Worm (Caenorhabditis elegans) whole organism, L3 larva: ENCODE results near the gene Y37B11A.3.

Experiments
- ama-1 ChIP-seq: fragments of 150-350 bp; optimal IDR thresholded peaks from 2 replicates; lab custom pipeline; 2018
- ceh-16 ChIP-seq: sonication (generic microtip); optimal IDR thresholded peaks from 2 replicates; lab custom pipeline; 2017; ENCODE audit warnings: missing biosample characterization, missing genetic modification characterization
- egl-27 ChIP-seq: sonication (generic microtip); optimal IDR thresholded peaks from 4 replicates; lab custom pipeline; 2017; ENCODE audit warnings: missing biosample characterization, missing genetic modification reagents, missing genetic modification characterization
- fkh-10 ChIP-seq: sonication (generic microtip); optimal IDR thresholded peaks from 2 replicates; lab custom pipeline; 2017; ENCODE audit warnings: missing biosample characterization, missing genetic modification reagents, missing genetic modification characterization
- nfya-1 ChIP-seq: sonication (generic microtip); optimal IDR thresholded peaks from 2 replicates; lab custom pipeline; 2017; ENCODE audit warnings: missing genetic modification characterization, mild to moderate bottlenecking, missing compliant biosample characterization, antibody characterized with exemption, moderate library complexity; ENCODE audit not compliant: insufficient read depth
- nhr-12 ChIP-seq: fragments of 150-350 bp; optimal IDR thresholded peaks from 2 replicates; lab custom pipeline; 2014; ENCODE audit warnings: missing biosample characterization, missing genetic modification characterization
- nhr-25 ChIP-seq: sonication (generic microtip); optimal IDR thresholded peaks from 2 replicates; lab custom pipeline; 2017; ENCODE audit warnings: missing biosample characterization, missing genetic modification characterization
- nhr-77 ChIP-seq: fragments of 150-350 bp; optimal IDR thresholded peaks from 2 replicates; lab custom pipeline; 2014; ENCODE audit warnings: missing biosample characterization, missing genetic modification characterization
- snpc-4 ChIP-seq: fragments of 150-350 bp; optimal IDR thresholded peaks from 2 replicates; lab custom pipeline; 2014; ENCODE audit warnings: missing biosample characterization, missing genetic modification characterization
- ztf-11 ChIP-seq: fragments of 150-350 bp; optimal IDR thresholded peaks from 2 replicates; lab custom pipeline; 2014; ENCODE audit warnings: missing biosample characterization, missing genetic modification characterization

- TF ChIP-seq nhr-12: no peak
- TF ChIP-seq ztf-11: no peak
- no peak for TF ChIP-seq ceh-16
- no peak for TF ChIP-seq nfya-1 (tag; lab: Kevin White, UChicago)
- TF ChIP-seq nhr-25: no peak
- TF ChIP-seq egl-27 (tag; lab: Kevin White, UChicago): no peak
- no peak for TF ChIP-seq snpc-4
- no peak for TF ChIP-seq ama-1
- no peak for TF ChIP-seq fkh-10 (GFP tag; lab: Kevin White, UChicago)
- TF ChIP-seq nhr-77 (tag; lab: Kevin White, UChicago): no peak
These were observed 21.6 kb upstream of the Y37B11A.3 start, which contains the start of gene R12B2.2 for ce11 chrIII:5806720-5807119.
